Fruit fly (Drosophila melanogaster): ENCODE results near the gene Acbp1.

Acbp1 gene

DNA sequence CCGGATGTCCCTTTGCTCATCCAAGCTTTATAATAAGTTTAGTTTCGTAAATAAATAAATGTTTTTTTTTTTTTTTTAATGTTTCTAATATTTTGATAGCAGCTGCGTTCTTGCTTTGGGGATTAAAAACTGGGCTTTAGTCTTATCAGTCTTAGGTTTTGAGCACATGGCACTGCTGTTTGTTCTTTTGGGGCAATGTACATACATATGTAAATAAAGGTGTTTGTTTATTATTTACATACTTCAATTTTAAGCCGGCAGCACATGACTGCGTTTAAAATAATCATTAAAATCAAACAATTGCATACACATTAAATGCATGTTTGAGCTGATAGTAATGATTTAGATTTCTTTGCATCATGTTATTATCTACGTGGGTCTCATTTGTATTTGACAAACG, 2.0 kb upstream of the Acbp1 start (continued):
- TF ChIP-seq gsb (GFP tag; IDR thresholded peaks at IDR 0.05) (0 out of 2 replicates have a peak, but pooled peaks have one; percentile 11), en (GFP tag; optimal IDR thresholded peaks at IDR 0.05) (peak; percentile 76), Dad (GFP tag; optimal IDR thresholded peaks at IDR 0.05) (peak; percentile 4), run (tag; optimal IDR thresholded peaks at IDR 0.05) (no peak), CG15514 (GFP tag; optimal IDR thresholded peaks at IDR 0.05) (peak; percentile 54), Antp (GFP tag; optimal IDR thresholded peaks at IDR 0.05) (peak; percentile 15), croc (GFP tag; conservative IDR thresholded peaks at IDR 0.05) (peak; percentile 41; the same call in 2 of the 3 replicates), exex (tag; optimal IDR thresholded peaks at IDR 0.05) (no peak), CG16863 (GFP tag; optimal IDR thresholded peaks at IDR 0.05) (peak; percentile 81), Atf6 (GFP tag; IDR thresholded peaks at IDR 0.05) (no peak), trem (tag; optimal IDR thresholded peaks at IDR 0.05) (peak; percentile 62), crp (GFP tag; optimal IDR thresholded peaks at IDR 0.05) (peak in 1 of 2 experiments; percentile 19), CG4854 (GFP tag; optimal IDR thresholded peaks at IDR 0.05) (peak; percentile 72), bigmax (GFP tag; optimal IDR thresholded peaks at IDR 0.05) (peak; percentile 39), sd (tag; optimal IDR thresholded peaks at IDR 0.05) (no peak), fd96Cb (tag; optimal IDR thresholded peaks at IDR 0.05) (peak; percentile 72), CG4360 (GFP tag; IDR thresholded peaks at IDR 0.05) (peak; percentile 69), Hr3 (GFP tag; optimal IDR thresholded peaks at IDR 0.05) (peak; percentile 32), CG34376 (GFP tag; optimal IDR thresholded peaks at IDR 0.05) (no peak), chif (GFP tag; optimal IDR thresholded peaks at IDR 0.05) (peak; percentile 71 to 79), Ssrp (tag; optimal IDR thresholded peaks at IDR 0.05) (peak; percentile 51), cas (GFP tag; IDR thresholded peaks at IDR 0.05) (no peak), ap (GFP tag; IDR thresholded peaks at IDR 0.05) (peak; percentile 56), CG18619 (GFP tag; optimal IDR thresholded peaks at IDR 0.05) (peak; percentile 82), lilli (GFP tag; optimal IDR thresholded peaks at IDR 0.05) (peak; percentile 45), CG16779 (GFP tag; IDR thresholded peaks at IDR 0.05) (no peak), gfzf (GFP tag; optimal IDR thresholded peaks at IDR 0.05) (no peak), Nf-YA (GFP tag; IDR thresholded peaks at IDR 0.05) (peak; percentile 59), sug (tag; optimal IDR thresholded peaks at IDR 0.05) (no peak), hb (GFP tag; IDR thresholded peaks at IDR 0.05; ENCODE audit: partially characterized antibody) (no peak), CG3163 (GFP tag; optimal IDR thresholded peaks at IDR 0.05) (peak; percentile 34), ham (GFP tag; IDR thresholded peaks at IDR 0.05) (no peak), CG2889 (GFP tag; IDR thresholded peaks at IDR 0.05) (no peak), Meics (GFP tag; optimal IDR thresholded peaks at IDR 0.05) (peak; percentile 46), grn (GFP tag; optimal IDR thresholded peaks at IDR 0.05) (peak; percentile 74), CG8089 (GFP tag; optimal IDR thresholded peaks at IDR 0.05) (peak; percentile 77), Ravus (GFP tag; IDR thresholded peaks at IDR 0.05) (no peak), CG13287 (GFP tag; IDR thresholded peaks at IDR 0.05; ENCODE audit: partially characterized antibody) (no peak), Abd-B (GFP tag; optimal IDR thresholded peaks at IDR 0.05) (no peak), CG31224 (GFP tag; IDR thresholded peaks at IDR 0.05) (no peak), Side (GFP tag; optimal IDR thresholded peaks at IDR 0.05) (peak; percentile 62), Adf1 (GFP tag; IDR thresholded peaks at IDR 0.05) (no peak), lmd (GFP tag; IDR thresholded peaks at IDR 0.05) (no peak), CG2202 (tag; optimal IDR thresholded peaks at IDR 0.05) (peak; percentile 92), CG10959 (GFP tag; IDR thresholded peaks at IDR 0.05) (peak; percentile 63), twi (tag; optimal IDR thresholded peaks at IDR 0.05) (peak; percentile 81), fru (optimal IDR thresholded peaks at IDR 0.05) (no peak), CG6854 (GFP tag; optimal IDR thresholded peaks at IDR 0.05) (peak; percentile 58), phol (tag; optimal IDR thresholded peaks at IDR 0.05) (peak; percentile 35), Mes4 (GFP tag; optimal IDR thresholded peaks at IDR 0.05) (peak; percentile 73), pum (GFP tag; optimal IDR thresholded peaks at IDR 0.05) (peak; percentile 50), ewg (GFP tag; optimal IDR thresholded peaks at IDR 0.05) (peak; percentile 77)

All from whole organism, embryonic.